Fruit fly (Drosophila melanogaster): Measurements from ENCODE around the gene RagA-B.

The RagA-B gene

dm6 chr3R:8980776-8981165 is 3.3 kb downstream of the RagA-B start, which contains the start of gene CAHbeta (continued):
- TF ChIP-seq gsb (GFP tag; IDR thresholded peaks at IDR 0.05) (no peak), zfh2 (GFP tag; optimal IDR thresholded peaks at IDR 0.05) (no peak), chinmo (GFP tag; IDR thresholded peaks at IDR 0.05; ENCODE audit: partially characterized antibody) (0 out of 4 replicates have a peak, but pooled peaks have one; percentile 71), CG10565 (GFP tag; optimal IDR thresholded peaks at IDR 0.05) (no peak), unc-4 (GFP tag; IDR thresholded peaks at IDR 0.05; ENCODE audit: partially characterized antibody) (0 out of 2 replicates have a peak, but pooled peaks have one; percentile 7), CG4730 (GFP tag; IDR thresholded peaks at IDR 0.05) (no peak), gce (GFP tag; IDR thresholded peaks at IDR 0.05) (no peak), kay (GFP tag; optimal IDR thresholded peaks at IDR 0.05) (peak; percentile 15), Side (GFP tag; optimal IDR thresholded peaks at IDR 0.05) (no peak), CG7271 (tag; optimal IDR thresholded peaks at IDR 0.05) (no peak), Scr (GFP tag; IDR thresholded peaks at IDR 0.05; ENCODE audit: partially characterized antibody) (no peak), CG9437 (GFP tag; optimal IDR thresholded peaks at IDR 0.05) (no peak), CG11456 (GFP tag; IDR thresholded peaks at IDR 0.05) (no peak), ken (GFP tag; IDR thresholded peaks at IDR 0.05) (no peak), CG12659 (GFP tag; optimal IDR thresholded peaks at IDR 0.05) (no peak), CG17568 (GFP tag; optimal IDR thresholded peaks at IDR 0.05) (peak; percentile 7), Stat92E (GFP tag; optimal IDR thresholded peaks at IDR 0.05) (no peak), CG2116 (GFP tag; optimal IDR thresholded peaks at IDR 0.05) (no peak), Dad (GFP tag; optimal IDR thresholded peaks at IDR 0.05) (no peak), ci (GFP tag; IDR thresholded peaks at IDR 0.05) (peak; percentile 43; the same call in 1 of the 3 replicates), Ravus (GFP tag; IDR thresholded peaks at IDR 0.05) (no peak), cad (GFP tag; optimal IDR thresholded peaks at IDR 0.05) (no peak), unpg (GFP tag; optimal IDR thresholded peaks at IDR 0.05) (no peak), CG4328 (GFP tag; optimal IDR thresholded peaks at IDR 0.05) (no peak), Opbp (GFP tag; IDR thresholded peaks at IDR 0.05; ENCODE audit: partially characterized antibody) (no peak), CG32532 (GFP tag; IDR thresholded peaks at IDR 0.05) (peak; percentile 36; the same call in 1 of the 2 replicates), CG17359 (tag; optimal IDR thresholded peaks at IDR 0.05) (no peak), ewg (GFP tag; optimal IDR thresholded peaks at IDR 0.05) (no peak), CG16779 (GFP tag; IDR thresholded peaks at IDR 0.05) (no peak), dmrt99B (tag; optimal IDR thresholded peaks at IDR 0.05) (no peak), HLH3B (GFP tag; IDR thresholded peaks at IDR 0.05) (no peak), CG17385 (GFP tag; optimal IDR thresholded peaks at IDR 0.05) (peak; percentile 21), Rx (GFP tag; IDR thresholded peaks at IDR 0.05) (no peak), Myb (GFP tag; optimal IDR thresholded peaks at IDR 0.05) (no peak), stc (GFP tag; IDR thresholded peaks at IDR 0.05) (peak; percentile 23; the same call in 1 of the 2 replicates), sima (GFP tag; optimal IDR thresholded peaks at IDR 0.05) (no peak), ash1 (GFP tag; optimal IDR thresholded peaks at IDR 0.05) (no peak), chm (GFP tag; IDR thresholded peaks at IDR 0.05) (peak; percentile 41; the same call in 1 of the 2 replicates), CG32767 (GFP tag; IDR thresholded peaks at IDR 0.05) (no peak), ro (GFP tag; IDR thresholded peaks at IDR 0.05) (no peak), gem (tag; optimal IDR thresholded peaks at IDR 0.05) (no peak), CG13775 (GFP tag; optimal IDR thresholded peaks at IDR 0.05) (no peak), Neu2 (GFP tag; optimal IDR thresholded peaks at IDR 0.05; ENCODE audit: borderline replicate concordance) (no peak), scrt (GFP tag; optimal IDR thresholded peaks at IDR 0.05) (peak; percentile 84), lilli (GFP tag; optimal IDR thresholded peaks at IDR 0.05) (no peak), crp (GFP tag; optimal IDR thresholded peaks at IDR 0.05) (peak in 1 of 2 experiments; percentile 47), CG10431 (GFP tag; optimal IDR thresholded peaks at IDR 0.05) (no peak), CG3407 (GFP tag; optimal IDR thresholded peaks at IDR 0.05) (no peak), sqz (GFP tag; optimal IDR thresholded peaks at IDR 0.05) (peak; percentile 63), CG7745 (tag; optimal IDR thresholded peaks at IDR 0.05) (no peak), CG12769 (tag; optimal IDR thresholded peaks at IDR 0.05) (peak; percentile 67)
